Fruit fly (Drosophila melanogaster): ENCODE data around the gene bdwf.

The bdwf gene

DNA sequence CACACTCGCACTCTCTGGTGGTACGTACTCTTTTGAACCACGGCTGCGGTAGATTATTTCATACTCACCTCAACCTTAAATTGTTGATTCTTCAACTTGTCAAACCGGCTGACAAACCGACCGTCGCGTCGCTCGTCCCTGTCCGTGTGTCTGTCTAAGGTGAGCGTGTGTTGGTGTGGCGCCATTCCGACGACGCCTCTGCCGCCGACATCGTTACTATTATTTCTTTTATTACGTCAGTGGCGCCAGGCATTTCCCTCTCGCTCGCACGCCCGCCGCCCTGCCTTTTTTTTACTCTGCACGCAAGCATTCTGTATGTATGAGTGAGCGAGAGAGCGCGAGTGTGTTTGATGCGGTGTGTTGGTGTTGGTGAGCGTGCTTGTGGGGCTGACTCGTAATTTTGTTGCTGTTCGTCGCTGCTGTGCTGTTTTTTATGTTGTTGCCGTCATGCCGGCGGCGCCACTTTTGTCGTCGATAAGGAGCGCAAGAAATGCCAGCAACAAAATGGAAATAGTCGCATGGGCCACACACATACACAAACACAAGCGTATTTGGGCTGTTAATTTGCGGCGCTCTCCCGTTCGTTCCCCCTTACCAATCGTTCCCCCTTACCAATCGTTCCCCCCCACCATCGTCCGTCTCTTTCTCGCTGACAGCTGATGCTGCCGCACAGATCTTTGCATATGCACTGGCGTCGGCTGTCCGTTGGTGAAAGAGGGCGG, 13.4 kb upstream of the bdwf start (continued):
- TF ChIP-seq Bdp1 (GFP tag; optimal IDR thresholded peaks at IDR 0.05) (peak; percentile 17), CG17359 (tag; optimal IDR thresholded peaks at IDR 0.05) (no peak), CG34376 (GFP tag; optimal IDR thresholded peaks at IDR 0.05) (peak; percentile 69), fd102C (GFP tag; optimal IDR thresholded peaks at IDR 0.05) (no peak), CG4707 (GFP tag; optimal IDR thresholded peaks at IDR 0.05) (no peak), CG13624 (GFP tag; optimal IDR thresholded peaks at IDR 0.05) (no peak), Xrp1 (GFP tag; IDR thresholded peaks at IDR 0.05) (no peak), hbn (GFP tag; IDR thresholded peaks at IDR 0.05; ENCODE audit: partially characterized antibody) (no peak; the same call in 1 of the 2 replicates), Sox102F (GFP tag; optimal IDR thresholded peaks at IDR 0.05) (no peak), ham (GFP tag; IDR thresholded peaks at IDR 0.05) (no peak), CG6654 (GFP tag; optimal IDR thresholded peaks at IDR 0.05) (no peak), Dp (GFP tag; optimal IDR thresholded peaks at IDR 0.05) (peak; percentile 8), CG17829 (tag; optimal IDR thresholded peaks at IDR 0.05) (peak; percentile 19), yki (optimal IDR thresholded peaks at IDR 0.05) (no peak), CG8478 (optimal IDR thresholded peaks at IDR 0.05) (peak; percentile 93), zfh1 (GFP tag; IDR thresholded peaks at IDR 0.05) (0 out of 3 replicates have a peak, but pooled peaks have one; percentile 52), CG15514 (GFP tag; optimal IDR thresholded peaks at IDR 0.05) (no peak), bigmax (GFP tag; optimal IDR thresholded peaks at IDR 0.05) (no peak), az2 (GFP tag; optimal IDR thresholded peaks at IDR 0.05) (no peak), CG8388 (GFP tag; optimal IDR thresholded peaks at IDR 0.05) (peak; percentile 5), CG17802 (tag; optimal IDR thresholded peaks at IDR 0.05) (no peak), Dll (GFP tag; IDR thresholded peaks at IDR 0.05; ENCODE audit: partially characterized antibody) (0 out of 4 replicates have a peak, but pooled peaks have one; percentile 44), CG18011 (GFP tag; optimal IDR thresholded peaks at IDR 0.05) (no peak), ara (GFP tag; IDR thresholded peaks at IDR 0.05) (no peak), eyg (GFP tag; optimal IDR thresholded peaks at IDR 0.05) (no peak), hth (optimal IDR thresholded peaks at IDR 0.05) (no peak), D (optimal IDR thresholded peaks at IDR 0.05) (peak; percentile 52), D (GFP tag; optimal IDR thresholded peaks at IDR 0.05) (no peak), CG7271 (tag; optimal IDR thresholded peaks at IDR 0.05) (no peak), Ets97D (GFP tag; optimal IDR thresholded peaks at IDR 0.05) (no peak), CG11093 (GFP tag; IDR thresholded peaks at IDR 0.05) (no peak), D19A (tag; optimal IDR thresholded peaks at IDR 0.05) (no peak), CG43689 (GFP tag; IDR thresholded peaks at IDR 0.05) (no peak), CG3838 (GFP tag; optimal IDR thresholded peaks at IDR 0.05) (no peak), Mrtf (GFP tag; IDR thresholded peaks at IDR 0.05) (no peak), CG9609 (GFP tag; optimal IDR thresholded peaks at IDR 0.05) (no peak), NFAT (GFP tag; IDR thresholded peaks at IDR 0.05) (peak; percentile 52; the same call in 1 of the 2 replicates), chm (GFP tag; IDR thresholded peaks at IDR 0.05) (no peak; the same call in none of the 2 replicates), Adf1 (GFP tag; IDR thresholded peaks at IDR 0.05) (peak; percentile 96), CG6765 (GFP tag; optimal IDR thresholded peaks at IDR 0.05) (peak; percentile 62), odd (GFP tag; optimal IDR thresholded peaks at IDR 0.05) (peak; percentile 34), CG15696 (tag; optimal IDR thresholded peaks at IDR 0.05) (no peak), E2f1 (GFP tag; IDR thresholded peaks at IDR 0.05) (peak; percentile 15; the same call in 1 of the 2 replicates), Max (GFP tag; optimal IDR thresholded peaks at IDR 0.05) (no peak), nau (GFP tag; optimal IDR thresholded peaks at IDR 0.05) (peak; percentile 32), CG14441 (GFP tag; IDR thresholded peaks at IDR 0.05) (no peak), schlank (tag; optimal IDR thresholded peaks at IDR 0.05) (no peak), slbo (GFP tag; IDR thresholded peaks at IDR 0.05) (peak; percentile 13; the same call in 1 of the 2 replicates), usp (GFP tag; optimal IDR thresholded peaks at IDR 0.05) (no peak), CG2875 (GFP tag; optimal IDR thresholded peaks at IDR 0.05) (no peak), CG4820 (GFP tag; optimal IDR thresholded peaks at IDR 0.05) (no peak)
